Fruit fly (Drosophila melanogaster) whole organism, embryonic: ENCODE measurements around the gene asf1.

Experiments
- Bdp1 ChIP-seq: fragments of 200-800 bp; sonication (Bioruptor generic); optimal IDR thresholded peaks from 3 replicates; lab custom pipeline; 2016; ENCODE audit warnings: missing biosample characterization, missing genetic modification characterization
- CG10462 ChIP-seq: fragments of 200-800 bp; sonication (Bioruptor generic); optimal IDR thresholded peaks from 2 replicates; lab custom pipeline; 2016; ENCODE audit warnings: missing biosample characterization, missing genetic modification characterization
- CG10565 ChIP-seq: fragments of 200-800 bp; sonication (Bioruptor generic); optimal IDR thresholded peaks from 3 replicates; lab custom pipeline; 2016; ENCODE audit warnings: missing biosample characterization, mild to moderate bottlenecking, missing genetic modification characterization
- CG11398 ChIP-seq: fragments of 200-800 bp; sonication (Bioruptor generic); optimal IDR thresholded peaks from 2 replicates; lab custom pipeline; 2016; ENCODE audit warnings: missing biosample characterization, missing genetic modification characterization
- CG12299 ChIP-seq: fragments of 200-800 bp; sonication (Bioruptor generic); optimal IDR thresholded peaks from 2 replicates; lab custom pipeline; 2018; ENCODE audit warnings: missing biosample characterization, mild to moderate bottlenecking, missing genetic modification characterization
- CG13624 ChIP-seq: fragments of 200-800 bp; sonication (Bioruptor generic); optimal IDR thresholded peaks from 2 replicates; lab custom pipeline; 2016; ENCODE audit warnings: missing biosample characterization, missing genetic modification characterization
- CG15269 ChIP-seq: fragments of 200-800 bp; sonication (Bioruptor generic); optimal IDR thresholded peaks from 2 replicates; lab custom pipeline; 2018; ENCODE audit warnings: missing biosample characterization, mild to moderate bottlenecking, missing genetic modification characterization, moderate library complexity
- CG18619 ChIP-seq: fragments of 200-800 bp; sonication (Bioruptor generic); optimal IDR thresholded peaks from 3 replicates; lab custom pipeline; 2017; ENCODE audit warnings: missing biosample characterization, mild to moderate bottlenecking, missing genetic modification characterization
- CG32772 ChIP-seq: fragments of 200-800 bp; sonication (Bioruptor generic); IDR thresholded peaks from 2 replicates; pipeline ENCODE4 v1.3.6; 2022; ENCODE audit warnings: missing biosample characterization, missing genetic modification characterization
- CG3838 ChIP-seq: fragments of 200-800 bp; sonication (Bioruptor generic); optimal IDR thresholded peaks from 3 replicates; lab custom pipeline; 2016; ENCODE audit warnings: missing biosample characterization, missing genetic modification characterization
- CG4282 ChIP-seq: fragments of 200-800 bp; sonication (Bioruptor generic); optimal IDR thresholded peaks from 2 replicates; lab custom pipeline; 2016; ENCODE audit warnings: missing biosample characterization, missing genetic modification characterization
- CG43689 ChIP-seq: fragments of 200-800 bp; sonication (Bioruptor generic); IDR thresholded peaks from 2 replicates; pipeline ENCODE4 v1.3.6; 2022; ENCODE audit warnings: missing biosample characterization, missing genetic modification characterization
- CG4730 ChIP-seq: fragments of 200-800 bp; sonication (Bioruptor generic); IDR thresholded peaks from 2 replicates; pipeline ENCODE4 v1.3.6; 2022; ENCODE audit warnings: missing biosample characterization, missing genetic modification characterization
- CG7357 ChIP-seq: fragments of 200-800 bp; sonication (Bioruptor generic); IDR thresholded peaks from 3 replicates; pipeline ENCODE4 v1.3.6; 2022; ENCODE audit warnings: missing biosample characterization, missing genetic modification characterization
- CG8944 ChIP-seq: fragments of 200-800 bp; sonication (Bioruptor generic); optimal IDR thresholded peaks from 3 replicates; lab custom pipeline; 2016; ENCODE audit warnings: missing biosample characterization, missing genetic modification characterization
- CG9609 ChIP-seq: fragments of 200-800 bp; sonication (Bioruptor generic); optimal IDR thresholded peaks from 3 replicates; lab custom pipeline; 2016; ENCODE audit warnings: missing biosample characterization, missing genetic modification characterization
- Camta ChIP-seq: fragments of 200-800 bp; sonication (Bioruptor generic); optimal IDR thresholded peaks from 2 replicates; lab custom pipeline; 2016; ENCODE audit warnings: missing biosample characterization, missing genetic modification characterization
- Chrac-16 ChIP-seq: fragments of 200-800 bp; sonication (Bioruptor generic); optimal IDR thresholded peaks from 3 replicates; lab custom pipeline; 2016; ENCODE audit warnings: missing biosample characterization, missing genetic modification characterization
- Dip3 ChIP-seq: fragments of 200-800 bp; sonication (Bioruptor generic); optimal IDR thresholded peaks from 3 replicates; lab custom pipeline; 2016; ENCODE audit warnings: missing biosample characterization, missing genetic modification characterization
- Dll ChIP-seq: fragments of 200-800 bp; sonication (Bioruptor generic); IDR thresholded peaks from 4 replicates; pipeline ENCODE4 v1.3.6; 2022; ENCODE audit warnings: missing biosample characterization, missing genetic modification characterization; ENCODE audit not compliant: partially characterized antibody
- Drgx ChIP-seq: fragments of 200-800 bp; sonication (Bioruptor generic); IDR thresholded peaks from 2 replicates; pipeline ENCODE4 v1.3.6; 2022; ENCODE audit warnings: missing biosample characterization, missing genetic modification characterization
- Ets97D ChIP-seq: fragments of 200-800 bp; sonication (Bioruptor generic); optimal IDR thresholded peaks from 3 replicates; lab custom pipeline; 2016; ENCODE audit warnings: missing biosample characterization, missing genetic modification characterization
- Fer1 ChIP-seq: fragments of 200-800 bp; sonication (Bioruptor generic); optimal IDR thresholded peaks from 2 replicates; lab custom pipeline; 2017; ENCODE audit warnings: missing biosample characterization, mild to moderate bottlenecking, missing genetic modification characterization
- Fer2 ChIP-seq: fragments of 200-800 bp; sonication (Bioruptor generic); optimal IDR thresholded peaks from 2 replicates; lab custom pipeline; 2018; ENCODE audit warnings: missing biosample characterization, mild to moderate bottlenecking, missing genetic modification characterization, moderate library complexity
- Gsc ChIP-seq: fragments of 200-800 bp; sonication (Bioruptor generic); IDR thresholded peaks from 2 replicates; pipeline ENCODE4 v1.3.6; 2022; ENCODE audit warnings: missing biosample characterization, missing genetic modification characterization
- Sox102F ChIP-seq: fragments of 200-800 bp; sonication (Bioruptor generic); optimal IDR thresholded peaks from 2 replicates; lab custom pipeline; 2018; ENCODE audit warnings: missing biosample characterization, mild to moderate bottlenecking, missing genetic modification characterization, moderate library complexity
- Vsx1 ChIP-seq: fragments of 200-800 bp; sonication (Bioruptor generic); optimal IDR thresholded peaks from 2 replicates; lab custom pipeline; 2017; ENCODE audit warnings: missing biosample characterization, mild to moderate bottlenecking, missing genetic modification characterization, missing genetic modification reagents
- YL-1 ChIP-seq: fragments of 200-800 bp; sonication (Bioruptor generic); optimal IDR thresholded peaks from 3 replicates; lab custom pipeline; 2017; ENCODE audit warnings: missing biosample characterization, mild to moderate bottlenecking, missing genetic modification characterization
- ato ChIP-seq: fragments of 200-800 bp; sonication (Bioruptor generic); IDR thresholded peaks from 2 replicates; pipeline ENCODE4 v1.3.6; 2022; ENCODE audit warnings: missing biosample characterization, missing genetic modification characterization; ENCODE audit not compliant: partially characterized antibody
- bcd ChIP-seq: fragments of 200-800 bp; sonication (Bioruptor generic); optimal IDR thresholded peaks from 2 replicates; lab custom pipeline; 2017; ENCODE audit warnings: missing biosample characterization, mild to moderate bottlenecking, missing genetic modification characterization
- cad ChIP-seq: fragments of >200 bp; optimal IDR thresholded peaks from 2 replicates; lab custom pipeline; 2017; ENCODE audit warnings: missing biosample characterization, missing genetic modification characterization
- chinmo ChIP-seq: fragments of 200-800 bp; sonication (Bioruptor generic); IDR thresholded peaks from 4 replicates; pipeline ENCODE4 v1.3.6; 2022; ENCODE audit warnings: missing biosample characterization, missing genetic modification characterization; ENCODE audit not compliant: partially characterized antibody
- crol ChIP-seq: fragments of 200-800 bp; sonication (Bioruptor generic); IDR thresholded peaks from 2 replicates; pipeline ENCODE4 v1.3.6; 2022; ENCODE audit warnings: missing biosample characterization, missing genetic modification characterization
- dm ChIP-seq: fragments of 200-800 bp; sonication (Bioruptor generic); optimal IDR thresholded peaks from 3 replicates; lab custom pipeline; 2016; ENCODE audit warnings: missing biosample characterization, missing genetic modification characterization
- dmrt11E ChIP-seq: fragments of 200-800 bp; sonication (Bioruptor generic); optimal IDR thresholded peaks from 3 replicates; lab custom pipeline; 2018; ENCODE audit warnings: missing biosample characterization, mild to moderate bottlenecking, missing genetic modification characterization, moderate library complexity
- dysf ChIP-seq: fragments of 200-800 bp; sonication (Bioruptor generic); IDR thresholded peaks from 3 replicates; pipeline ENCODE4 v1.3.6; 2022; ENCODE audit warnings: missing biosample characterization, missing genetic modification characterization
- en ChIP-seq: fragments of 200-800 bp; sonication (Bioruptor generic); optimal IDR thresholded peaks from 2 replicates; lab custom pipeline; 2016; ENCODE audit warnings: missing biosample characterization, missing genetic modification characterization
- kni ChIP-seq: fragments of 200-800 bp; sonication (Bioruptor generic); optimal IDR thresholded peaks from 3 replicates; lab custom pipeline; 2017; ENCODE audit warnings: mild to moderate bottlenecking, missing biosample characterization, missing genetic modification reagents, missing genetic modification characterization
- peb ChIP-seq: fragments of 200-800 bp; sonication (Bioruptor generic); IDR thresholded peaks from 2 replicates; pipeline ENCODE4 v1.3.6; 2022; ENCODE audit warnings: missing biosample characterization, missing genetic modification characterization
- psq ChIP-seq: fragments of 200-800 bp; sonication (Bioruptor generic); optimal IDR thresholded peaks from 2 replicates; lab custom pipeline; 2017; ENCODE audit warnings: missing biosample characterization, missing genetic modification characterization
- pzg ChIP-seq: fragments of 200-800 bp; sonication (Bioruptor generic); optimal IDR thresholded peaks from 3 replicates; lab custom pipeline; 2018; ENCODE audit warnings: missing biosample characterization, mild to moderate bottlenecking, missing genetic modification characterization, moderate library complexity
- salm ChIP-seq: fragments of 200-800 bp; sonication (Bioruptor generic); optimal IDR thresholded peaks from 2 replicates; lab custom pipeline; 2018; ENCODE audit warnings: missing biosample characterization, mild to moderate bottlenecking, missing genetic modification characterization
- sc ChIP-seq, 3 experiments: fragments of >200 bp in 2 of 3; fragments of 200-800 bp in 1 of 3; sonication (Bioruptor generic) in 1 of 3; optimal IDR thresholded peaks; 2 replicates in 2 of 3; 3 replicates in 1 of 3; lab custom pipeline; 2017; ENCODE audit warnings: mild to moderate bottlenecking in 1 of 3, missing biosample characterization in 1 of 3, missing genetic modification characterization in 1 of 3, missing genetic modification reagents in 1 of 3
- seq ChIP-seq: fragments of 200-800 bp; sonication (Bioruptor generic); IDR thresholded peaks from 2 replicates; pipeline ENCODE4 v1.3.6; 2022; ENCODE audit warnings: missing biosample characterization, missing genetic modification characterization
- sr ChIP-seq: fragments of 200-800 bp; sonication (Bioruptor generic); IDR thresholded peaks from 3 replicates; pipeline ENCODE4 v1.3.6; 2022; ENCODE audit warnings: missing biosample characterization, missing genetic modification characterization
- tll ChIP-seq, 2 experiments: fragments of 200-800 bp in 1 of 2; fragments of >200 bp in 1 of 2; sonication (Bioruptor generic) in 1 of 2; optimal IDR thresholded peaks; 2 replicates each; lab custom pipeline; 2017 to 2019; ENCODE audit warnings: missing biosample characterization in 2 of 2, missing genetic modification characterization in 2 of 2, mild to moderate bottlenecking in 1 of 2, moderate library complexity in 1 of 2
- toy ChIP-seq: fragments of 200-800 bp; sonication (Bioruptor generic); IDR thresholded peaks from 2 replicates; pipeline ENCODE4 v1.3.6; 2022; ENCODE audit warnings: missing biosample characterization, missing genetic modification characterization
- unc-4 ChIP-seq: fragments of 200-800 bp; sonication (Bioruptor generic); IDR thresholded peaks from 2 replicates; pipeline ENCODE4 v1.3.6; 2022; ENCODE audit warnings: missing biosample characterization, missing genetic modification characterization; ENCODE audit not compliant: partially characterized antibody
- wek ChIP-seq: fragments of 200-800 bp; sonication (Bioruptor generic); optimal IDR thresholded peaks from 3 replicates; lab custom pipeline; 2018; ENCODE audit warnings: missing biosample characterization, mild to moderate bottlenecking, missing genetic modification characterization, moderate library complexity
- zen ChIP-seq: fragments of 200-800 bp; sonication (Bioruptor generic); optimal IDR thresholded peaks from 3 replicates; lab custom pipeline; 2018; ENCODE audit warnings: missing biosample characterization, mild to moderate bottlenecking, missing genetic modification characterization, moderate library complexity
- zf30C ChIP-seq: fragments of 200-800 bp; sonication (Bioruptor generic); optimal IDR thresholded peaks from 3 replicates; lab custom pipeline; 2018; ENCODE audit warnings: missing biosample characterization, mild to moderate bottlenecking, missing genetic modification characterization

asf1 gene

dm6 chr3L:19575650-19576049 lies 43.0 kb upstream of the asf1 start (continued):
- TF ChIP-seq CG9609 (no peak), CG7357 (GFP tag; lab: Robert Waterston, UW) (no peak), CG4282 (GFP tag; lab: Kevin White, UChicago) (no peak), ato (GFP tag; lab: Robert Waterston, UW) (no peak), bcd (peak; percentile 16), CG8944 (GFP tag; lab: Kevin White, UChicago) (no peak), tll (GFP tag; optimal IDR thresholded peaks at IDR 0.05; lab: Kevin White, UChicago) (no peak), toy (GFP tag; lab: Robert Waterston, UW) (no peak), psq (GFP tag; lab: Kevin White, UChicago) (no peak), zen (tag; lab: Kevin White, UChicago) (no peak), CG13624 (no peak), Gsc (GFP tag; lab: Robert Waterston, UW) (no peak), CG4730 (GFP tag; lab: Robert Waterston, UW) (no peak), peb (GFP tag; lab: Robert Waterston, UW) (no peak), Vsx1 (GFP tag; lab: Kevin White, UChicago) (peak; percentile 21), wek (GFP tag; lab: Kevin White, UChicago) (peak; percentile 79), kni (peak; percentile 68), Dll (GFP tag; lab: Robert Waterston, UW) (no peak), Sox102F (GFP tag; lab: Kevin White, UChicago) (peak; percentile 28), dm (GFP tag; lab: Kevin White, UChicago) (no peak), CG18619 (GFP tag; lab: Kevin White, UChicago) (peak; percentile 24), unc-4 (GFP tag; lab: Robert Waterston, UW) (no peak), chinmo (GFP tag; lab: Robert Waterston, UW) (0 out of 4 replicates have a peak, but pooled peaks have one; percentile 59), sc (optimal IDR thresholded peaks at IDR 0.05; lab: Kevin White, UChicago) (no peak), sc (GFP tag; optimal IDR thresholded peaks at IDR 0.05; lab: Kevin White, UChicago) (peak; percentile 12), Fer1 (GFP tag; lab: Kevin White, UChicago) (peak; percentile 35), dmrt11E (tag; lab: Kevin White, UChicago) (peak; percentile 10), CG10462 (GFP tag; lab: Kevin White, UChicago) (no peak), Dip3 (GFP tag; lab: Kevin White, UChicago) (no peak), pzg (no peak), en (GFP tag; lab: Kevin White, UChicago) (no peak), CG43689 (no peak), sr (GFP tag; lab: Robert Waterston, UW) (no peak), CG32772 (GFP tag; lab: Robert Waterston, UW) (no peak), CG12299 (tag; lab: Kevin White, UChicago) (peak; percentile 16), Camta (GFP tag; lab: Kevin White, UChicago) (peak; percentile 17), CG10565 (GFP tag; lab: Kevin White, UChicago) (no peak), zf30C (GFP tag; lab: Kevin White, UChicago) (no peak), salm (tag; lab: Kevin White, UChicago) (peak; percentile 38), CG11398 (GFP tag; lab: Kevin White, UChicago) (peak; percentile 25), YL-1 (no peak), seq (no peak), Drgx (GFP tag; lab: Robert Waterston, UW) (no peak), Fer2 (tag; lab: Kevin White, UChicago) (no peak), cad (GFP tag; lab: Kevin White, UChicago) (no peak), CG15269 (peak; percentile 5), Ets97D (GFP tag; lab: Kevin White, UChicago) (no peak), Chrac-16 (GFP tag; lab: Kevin White, UChicago) (no peak), CG3838 (GFP tag; lab: Kevin White, UChicago) (peak; percentile 40), crol (GFP tag; lab: Robert Waterston, UW) (peak; percentile 84), Bdp1 (GFP tag; lab: Kevin White, UChicago) (peak; percentile 19), dysf (GFP tag; lab: Robert Waterston, UW) (no peak)
